Worm (Caenorhabditis elegans): ENCODE measurements around the gene nhr-7.

Gene nhr-7

DNA sequence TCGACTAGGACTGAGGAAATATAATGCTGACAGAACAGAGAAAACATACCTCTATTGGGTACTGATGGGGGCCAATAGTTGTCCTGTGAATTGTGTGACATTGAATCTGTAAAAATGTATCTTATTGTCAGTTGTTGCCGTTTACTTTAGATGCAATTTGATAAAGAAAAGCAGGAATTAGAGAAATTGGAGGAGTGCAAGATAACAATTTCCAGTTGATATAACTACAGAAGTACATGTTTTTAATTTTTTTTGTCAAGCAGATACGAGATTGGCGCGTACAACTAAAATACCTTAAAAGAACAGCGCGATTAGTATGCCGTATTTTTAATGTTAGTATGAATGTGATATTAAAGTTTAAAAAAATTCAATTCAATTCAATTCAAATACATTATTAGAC, 53.1 kb downstream of the nhr-7 start, which contains the start of gene zip-6:
Gene zip-6 (minus strand): TSS at position 101 of the 400 bp plus-strand sequence.
- TF ChIP-seq F13H6.1 (tag; optimal IDR thresholded peaks at IDR 0.05) (no peak), sma-3 (GFP tag; optimal IDR thresholded peaks at IDR 0.05) (no peak), alr-1 (tag; optimal IDR thresholded peaks at IDR 0.05) (no peak), nhr-129 (tag; optimal IDR thresholded peaks at IDR 0.05) (no peak), nhr-77 (tag; optimal IDR thresholded peaks at IDR 0.05) (no peak)
